Fruit fly (Drosophila melanogaster) whole organism, embryonic: ENCODE results near the gene CG7378.

Source experiments
- CG10321 ChIP-seq: fragments of 200-800 bp; sonication (Bioruptor generic); IDR thresholded peaks from 2 replicates; pipeline ENCODE4 v1.3.6; 2022; ENCODE audit warnings: missing biosample characterization, missing genetic modification characterization
- CG10959 ChIP-seq: fragments of 200-800 bp; sonication (Bioruptor generic); IDR thresholded peaks from 2 replicates; pipeline ENCODE4 v1.3.6; 2022; ENCODE audit warnings: missing biosample characterization, missing genetic modification characterization
- CG10979 ChIP-seq: fragments of 200-800 bp; sonication (Bioruptor generic); optimal IDR thresholded peaks from 2 replicates; lab custom pipeline; 2018; ENCODE audit warnings: missing biosample characterization, mild to moderate bottlenecking, missing genetic modification characterization, moderate library complexity
- CG12155 ChIP-seq: fragments of 200-800 bp; sonication (Bioruptor generic); optimal IDR thresholded peaks from 3 replicates; lab custom pipeline; 2016; ENCODE audit warnings: missing biosample characterization, missing genetic modification characterization
- CG1603 ChIP-seq: fragments of 200-800 bp; sonication (Bioruptor generic); optimal IDR thresholded peaks from 2 replicates; lab custom pipeline; 2019; ENCODE audit warnings: missing biosample characterization, mild to moderate bottlenecking, missing genetic modification characterization, moderate library complexity
- CG17361 ChIP-seq: fragments of 200-800 bp; sonication (Bioruptor generic); IDR thresholded peaks from 3 replicates; pipeline ENCODE4 v1.3.6; 2022; ENCODE audit warnings: missing biosample characterization, missing genetic modification characterization
- CG1832 ChIP-seq: fragments of 200-800 bp; sonication (Bioruptor generic); optimal IDR thresholded peaks from 2 replicates; lab custom pipeline; 2017; ENCODE audit warnings: missing biosample characterization, mild to moderate bottlenecking, missing genetic modification characterization, inconsistent platforms
- CG3281 ChIP-seq: fragments of 200-800 bp; sonication (Bioruptor generic); optimal IDR thresholded peaks from 3 replicates; lab custom pipeline; 2017; ENCODE audit warnings: missing biosample characterization, mild to moderate bottlenecking, missing genetic modification characterization
- CG34376 ChIP-seq: fragments of 200-800 bp; sonication (Bioruptor generic); optimal IDR thresholded peaks from 2 replicates; lab custom pipeline; 2018; ENCODE audit warnings: missing biosample characterization, mild to moderate bottlenecking, missing genetic modification characterization
- CG5180 ChIP-seq: fragments of 200-800 bp; sonication (Bioruptor generic); optimal IDR thresholded peaks from 3 replicates; lab custom pipeline; 2017; ENCODE audit warnings: missing biosample characterization, missing genetic modification characterization, mild to moderate bottlenecking, moderate library complexity, missing genetic modification reagents
- CG7372 ChIP-seq: fragments of 200-800 bp; sonication (Bioruptor generic); IDR thresholded peaks from 2 replicates; pipeline ENCODE4 v1.3.6; 2022; ENCODE audit warnings: missing biosample characterization, missing genetic modification characterization
- CG8388 ChIP-seq: fragments of 200-800 bp; sonication (Bioruptor generic); optimal IDR thresholded peaks from 2 replicates; lab custom pipeline; 2019; ENCODE audit warnings: missing biosample characterization, mild to moderate bottlenecking, missing genetic modification characterization, moderate library complexity
- CG9437 ChIP-seq: fragments of 200-800 bp; sonication (Bioruptor generic); optimal IDR thresholded peaks from 2 replicates; lab custom pipeline; 2018; ENCODE audit warnings: missing biosample characterization, mild to moderate bottlenecking, missing genetic modification characterization
- CrebB ChIP-seq: fragments of 200-800 bp; sonication (Bioruptor generic); optimal IDR thresholded peaks from 3 replicates; lab custom pipeline; 2018; ENCODE audit warnings: missing biosample characterization, mild to moderate bottlenecking, missing genetic modification characterization
- D ChIP-seq, 2 experiments: fragments of 200-800 bp in 1 of 2; fragments of >200 bp in 1 of 2; sonication (Bioruptor generic) in 1 of 2; optimal IDR thresholded peaks; 2 replicates in 1 of 2; 3 replicates in 1 of 2; lab custom pipeline; 2017; ENCODE audit warnings: mild to moderate bottlenecking in 1 of 2, missing biosample characterization in 1 of 2, missing genetic modification characterization in 1 of 2, missing genetic modification reagents in 1 of 2
- E2f1 ChIP-seq: fragments of 200-800 bp; sonication (Bioruptor generic); IDR thresholded peaks from 2 replicates; pipeline ENCODE4 v1.3.6; 2022; ENCODE audit warnings: missing biosample characterization, missing genetic modification characterization
- Ets65A ChIP-seq: fragments of 200-800 bp; sonication (Bioruptor generic); peaks from one replicate; lab custom pipeline; 2016; ENCODE audit warnings: missing biosample characterization, missing genetic modification characterization
- Gsc ChIP-seq: fragments of 200-800 bp; sonication (Bioruptor generic); IDR thresholded peaks from 2 replicates; pipeline ENCODE4 v1.3.6; 2022; ENCODE audit warnings: missing biosample characterization, missing genetic modification characterization
- HHEX ChIP-seq: fragments of 200-800 bp; sonication (Bioruptor generic); optimal IDR thresholded peaks from 3 replicates; lab custom pipeline; 2017; ENCODE audit warnings: missing biosample characterization, mild to moderate bottlenecking, missing genetic modification characterization, missing genetic modification reagents
- Hr51 ChIP-seq, 2 experiments: fragments of 200-800 bp; sonication (Bioruptor generic); optimal IDR thresholded peaks; 2 replicates in 1 of 2; 3 replicates in 1 of 2; lab custom pipeline; 2016 to 2018; ENCODE audit warnings: missing biosample characterization in 2 of 2, missing genetic modification characterization in 2 of 2, mild to moderate bottlenecking in 1 of 2, moderate library complexity in 1 of 2
- NC2α ChIP-seq: fragments of 200-800 bp; sonication (Bioruptor generic); optimal IDR thresholded peaks from 2 replicates; lab custom pipeline; 2016; ENCODE audit warnings: missing biosample characterization, missing genetic modification characterization
- PHDP ChIP-seq: fragments of 200-800 bp; sonication (Bioruptor generic); optimal IDR thresholded peaks from 3 replicates; lab custom pipeline; 2018; ENCODE audit warnings: missing biosample characterization, mild to moderate bottlenecking, missing genetic modification characterization, moderate library complexity
- Pdp1 ChIP-seq, 2 experiments: fragments of 200-800 bp; sonication (Bioruptor generic); optimal IDR thresholded peaks; 3 replicates each; lab custom pipeline; 2016; ENCODE audit warnings: missing biosample characterization in 2 of 2, missing genetic modification characterization in 2 of 2, mild to moderate bottlenecking in 1 of 2, moderate library complexity in 1 of 2
- Scr ChIP-seq: fragments of 200-800 bp; sonication (Bioruptor generic); IDR thresholded peaks from 2 replicates; pipeline ENCODE4 v1.3.6; 2022; ENCODE audit warnings: missing biosample characterization, missing genetic modification characterization; ENCODE audit not compliant: partially characterized antibody
- Sox100B ChIP-seq: fragments of 200-800 bp; sonication (Bioruptor generic); optimal IDR thresholded peaks from 3 replicates; lab custom pipeline; 2018; ENCODE audit warnings: missing biosample characterization, mild to moderate bottlenecking, missing genetic modification characterization
- Ssrp ChIP-seq: fragments of 200-800 bp; sonication (Bioruptor generic); optimal IDR thresholded peaks from 2 replicates; lab custom pipeline; 2018; ENCODE audit warnings: missing biosample characterization, mild to moderate bottlenecking, missing genetic modification characterization, moderate library complexity
- Xbp1 ChIP-seq: fragments of 200-800 bp; sonication (Bioruptor generic); optimal IDR thresholded peaks from 3 replicates; lab custom pipeline; 2016; ENCODE audit warnings: missing biosample characterization, mild to moderate bottlenecking, missing genetic modification characterization
- ac ChIP-seq: fragments of 200-800 bp; sonication (Bioruptor generic); optimal IDR thresholded peaks from 3 replicates; lab custom pipeline; 2017; ENCODE audit warnings: missing biosample characterization, mild to moderate bottlenecking, missing genetic modification characterization
- ara ChIP-seq: fragments of 200-800 bp; sonication (Bioruptor generic); IDR thresholded peaks from 2 replicates; pipeline ENCODE4 v1.3.6; 2022; ENCODE audit warnings: missing biosample characterization, missing genetic modification characterization
- bsh ChIP-seq, 2 experiments: fragments of 200-800 bp; sonication (Bioruptor generic); optimal IDR thresholded peaks; 2 replicates each; lab custom pipeline; 2017 to 2018; ENCODE audit warnings: mild to moderate bottlenecking in 2 of 2, missing biosample characterization in 2 of 2, missing genetic modification characterization in 2 of 2, moderate library complexity in 1 of 2
- btn ChIP-seq: fragments of 200-800 bp; sonication (Bioruptor generic); optimal IDR thresholded peaks from 2 replicates; lab custom pipeline; 2016; ENCODE audit warnings: missing biosample characterization, missing genetic modification characterization
- cato ChIP-seq: fragments of 200-800 bp; sonication (Bioruptor generic); optimal IDR thresholded peaks from 2 replicates; lab custom pipeline; 2016; ENCODE audit warnings: missing biosample characterization, missing genetic modification characterization, borderline replicate concordance
- cg ChIP-seq: fragments of 200-800 bp; sonication (Bioruptor generic); optimal IDR thresholded peaks from 3 replicates; lab custom pipeline; 2019; ENCODE audit warnings: missing biosample characterization, mild to moderate bottlenecking, missing genetic modification characterization, moderate library complexity
- chm ChIP-seq: fragments of 200-800 bp; sonication (Bioruptor generic); IDR thresholded peaks from 2 replicates; pipeline ENCODE4 v1.3.6; 2022; ENCODE audit warnings: missing biosample characterization, missing genetic modification characterization
- ci ChIP-seq: fragments of 200-800 bp; sonication (Bioruptor generic); IDR thresholded peaks from 3 replicates; pipeline ENCODE4 v1.3.6; 2022; ENCODE audit warnings: missing biosample characterization, missing genetic modification characterization
- disco-r ChIP-seq: fragments of 200-800 bp; sonication (Bioruptor generic); optimal IDR thresholded peaks from 2 replicates; lab custom pipeline; 2016; ENCODE audit warnings: missing biosample characterization, missing genetic modification characterization
- ewg ChIP-seq: fragments of 200-800 bp; sonication (Bioruptor generic); optimal IDR thresholded peaks from 3 replicates; lab custom pipeline; 2017; ENCODE audit warnings: mild to moderate bottlenecking, missing biosample characterization, missing genetic modification reagents, missing genetic modification characterization
- grau ChIP-seq: fragments of 200-800 bp; optimal IDR thresholded peaks from 3 replicates; lab custom pipeline; 2019; ENCODE audit warnings: missing biosample characterization, mild to moderate bottlenecking, missing genetic modification characterization, moderate library complexity
- gsb-n ChIP-seq: fragments of 200-800 bp; sonication (Bioruptor generic); optimal IDR thresholded peaks from 3 replicates; lab custom pipeline; 2018; ENCODE audit warnings: missing biosample characterization, mild to moderate bottlenecking, missing genetic modification characterization
- lola ChIP-seq, 3 experiments: fragments of >200 bp in 2 of 3; fragments of 200-800 bp in 1 of 3; sonication (Bioruptor generic) in 1 of 3; optimal IDR thresholded peaks; 2 replicates each; lab custom pipeline; 2017 to 2019; ENCODE audit warnings: missing biosample characterization in 3 of 3, missing genetic modification characterization in 3 of 3, mild to moderate bottlenecking in 1 of 3, moderate library complexity in 1 of 3
- pum ChIP-seq: fragments of 200-800 bp; sonication (Bioruptor generic); optimal IDR thresholded peaks from 2 replicates; lab custom pipeline; 2016; ENCODE audit warnings: missing biosample characterization, missing genetic modification characterization
- row ChIP-seq: fragments of 200-800 bp; sonication (Bioruptor generic); IDR thresholded peaks from 3 replicates; pipeline ENCODE4 v1.3.6; 2022; ENCODE audit warnings: missing biosample characterization, missing genetic modification characterization
- sens-2 ChIP-seq: fragments of 200-800 bp; sonication (Bioruptor generic); IDR thresholded peaks from 2 replicates; pipeline ENCODE4 v1.3.6; 2022; ENCODE audit warnings: missing biosample characterization, missing genetic modification characterization
- shn ChIP-seq: fragments of 200-800 bp; sonication (Bioruptor generic); optimal IDR thresholded peaks from 3 replicates; lab custom pipeline; 2016; ENCODE audit warnings: missing biosample characterization, missing genetic modification characterization
- sr ChIP-seq: fragments of 200-800 bp; sonication (Bioruptor generic); IDR thresholded peaks from 3 replicates; pipeline ENCODE4 v1.3.6; 2022; ENCODE audit warnings: missing biosample characterization, missing genetic modification characterization
- twi ChIP-seq: fragments of 200-800 bp; optimal IDR thresholded peaks from 2 replicates; lab custom pipeline; 2019; ENCODE audit warnings: missing biosample characterization, mild to moderate bottlenecking, missing genetic modification characterization, moderate library complexity
- wdn ChIP-seq: fragments of 200-800 bp; sonication (Bioruptor generic); IDR thresholded peaks from 2 replicates; pipeline ENCODE4 v1.3.6; 2022; ENCODE audit warnings: missing biosample characterization, missing genetic modification characterization

The CG7378 gene

dm6 chrX:18920642-18921355, 20.6 kb downstream of the CG7378 start (continued):
- TF ChIP-seq E2f1: peak; percentile 55
- no peak for TF ChIP-seq disco-r (GFP tag; lab: Kevin White, UChicago)
- no peak for TF ChIP-seq CrebB (tag; lab: Kevin White, UChicago)
- TF ChIP-seq CG12155 (GFP tag; lab: Kevin White, UChicago): peak; percentile 8
- peak; percentile 27 for TF ChIP-seq cg (GFP tag; lab: Kevin White, UChicago)
- TF ChIP-seq lola (GFP tag; optimal IDR thresholded peaks at IDR 0.05; lab: Kevin White, UChicago): peak in 1 of 3 experiments; percentile 64
- TF ChIP-seq Ssrp (tag; lab: Kevin White, UChicago): peak; percentile 66
- TF ChIP-seq CG7372: 0 out of 2 replicates have a peak, but pooled peaks have one; percentile 21
- TF ChIP-seq Scr: no peak
- peak; percentile 44; the same call in 1 of the 3 replicates for TF ChIP-seq CG17361
- TF ChIP-seq Gsc (GFP tag; lab: Robert Waterston, UW): 0 out of 2 replicates have a peak, but pooled peaks have one; percentile 9
- peak; percentile 31 for TF ChIP-seq HHEX (GFP tag; lab: Kevin White, UChicago)
- TF ChIP-seq cato (GFP tag; lab: Kevin White, UChicago): peak; percentile 10
- TF ChIP-seq CG10959 (GFP tag; lab: Robert Waterston, UW): 0 out of 2 replicates have a peak, but pooled peaks have one; percentile 19
- TF ChIP-seq row: peak; percentile 64
- peak; percentile 50 for TF ChIP-seq Xbp1
- no peak for TF ChIP-seq CG3281
- TF ChIP-seq twi (tag; lab: Kevin White, UChicago): peak; percentile 17
- peak; percentile 40 for TF ChIP-seq Sox100B (GFP tag; lab: Kevin White, UChicago)
- TF ChIP-seq wdn (GFP tag; lab: Robert Waterston, UW): no peak
- TF ChIP-seq Hr51 (GFP tag; optimal IDR thresholded peaks at IDR 0.05; lab: Kevin White, UChicago): peak; percentile 2 to 58
- peak; percentile 68 for TF ChIP-seq CG10979 (tag; lab: Kevin White, UChicago)
- TF ChIP-seq CG34376: no peak
- peak; percentile 22 for TF ChIP-seq btn (GFP tag; lab: Kevin White, UChicago)
- TF ChIP-seq CG1832 (GFP tag; lab: Kevin White, UChicago): peak; percentile 56
- peak; percentile 54 for TF ChIP-seq CG8388 (GFP tag; lab: Kevin White, UChicago)
- TF ChIP-seq Ets65A: peak; percentile 55
- TF ChIP-seq sr (GFP tag; lab: Robert Waterston, UW): peak; percentile 68
- peak; percentile 60 for TF ChIP-seq CG5180 (GFP tag; lab: Kevin White, UChicago)
- peak; percentile 67 for TF ChIP-seq CG1603 (tag; lab: Kevin White, UChicago)
- peak; percentile 50 for TF ChIP-seq grau (tag; lab: Kevin White, UChicago)
- TF ChIP-seq ac (GFP tag; lab: Kevin White, UChicago): peak; percentile 0
- TF ChIP-seq CG9437: peak; percentile 21
- TF ChIP-seq Pdp1 (GFP tag; optimal IDR thresholded peaks at IDR 0.05; lab: Kevin White, UChicago): peak; percentile 34 to 35
- no peak for TF ChIP-seq chm (GFP tag; lab: Robert Waterston, UW)
- TF ChIP-seq bsh (GFP tag; optimal IDR thresholded peaks at IDR 0.05; lab: Kevin White, UChicago): peak in 1 of 2 experiments; percentile 76
- 0 out of 2 replicates have a peak, but pooled peaks have one; percentile 24 for TF ChIP-seq sens-2 (GFP tag; lab: Robert Waterston, UW)
- TF ChIP-seq pum (GFP tag; lab: Kevin White, UChicago): peak; percentile 18
- peak; percentile 26 for TF ChIP-seq PHDP (tag; lab: Kevin White, UChicago)
- no peak for TF ChIP-seq NC2α (GFP tag; lab: Kevin White, UChicago)
- peak; percentile 35 for TF ChIP-seq ewg (GFP tag; lab: Kevin White, UChicago)
- TF ChIP-seq D (optimal IDR thresholded peaks at IDR 0.05; lab: Kevin White, UChicago): no peak
- peak; percentile 39 for TF ChIP-seq D (GFP tag; optimal IDR thresholded peaks at IDR 0.05; lab: Kevin White, UChicago)
- TF ChIP-seq ci (GFP tag; lab: Robert Waterston, UW): peak; percentile 61; the same call in 2 of the 3 replicates
- TF ChIP-seq shn: peak; percentile 12
- 0 out of 2 replicates have a peak, but pooled peaks have one; percentile 28 for TF ChIP-seq ara
- TF ChIP-seq CG10321 (GFP tag; lab: Robert Waterston, UW): no peak
- peak; percentile 27 for TF ChIP-seq gsb-n (tag; lab: Kevin White, UChicago)
